Worm (Caenorhabditis elegans) whole organism, early embryonic: ENCODE data around the gene F47E1.2.

Experiments used
- B0310.2 ChIP-seq: sonication (generic microtip); optimal IDR thresholded peaks from 2 replicates; lab custom pipeline; 2016; ENCODE audit warnings: mild to moderate bottlenecking, missing genetic modification characterization, missing compliant biosample characterization
- F13C5.2 ChIP-seq: sonication (generic microtip); optimal IDR thresholded peaks from 2 replicates; lab custom pipeline; 2017; ENCODE audit warnings: mild to moderate bottlenecking, missing genetic modification characterization, inconsistent platforms, missing compliant biosample characterization
- aly-1 ChIP-seq: sonication (generic microtip); optimal IDR thresholded peaks from 2 replicates; lab custom pipeline; 2016; ENCODE audit warnings: missing genetic modification characterization, missing compliant biosample characterization
- ama-1 ChIP-seq: fragments of 150-350 bp; optimal IDR thresholded peaks from 2 replicates; lab custom pipeline; 2014
- ceh-13 ChIP-seq: fragments of 200-800 bp; sonication (Bioruptor generic); optimal IDR thresholded peaks from 2 replicates; lab custom pipeline; 2018; ENCODE audit warnings: mild to moderate bottlenecking, missing genetic modification characterization, missing compliant biosample characterization
- ceh-36 ChIP-seq: sonication (generic microtip); optimal IDR thresholded peaks from 2 replicates; lab custom pipeline; 2016; ENCODE audit warnings: missing genetic modification characterization, inconsistent platforms, missing compliant biosample characterization
- ets-7 ChIP-seq: sonication (generic microtip); optimal IDR thresholded peaks from 2 replicates; lab custom pipeline; 2016; ENCODE audit warnings: missing genotype, missing genetic modification characterization, missing compliant biosample characterization
- flt-1 ChIP-seq: fragments of 200-800 bp; sonication (Bioruptor generic); IDR thresholded peaks from 2 replicates; pipeline ENCODE4 v1.3.6; 2022; ENCODE audit warnings: missing genetic modification characterization, missing compliant biosample characterization
- hmbx-1 ChIP-seq: sonication (generic microtip); optimal IDR thresholded peaks from 2 replicates; lab custom pipeline; 2016; ENCODE audit warnings: mild to moderate bottlenecking, missing genetic modification characterization, missing compliant biosample characterization
- hmg-4 ChIP-seq: fragments of 200-800 bp; sonication (Bioruptor generic); optimal IDR thresholded peaks from 2 replicates; lab custom pipeline; 2018; ENCODE audit warnings: mild to moderate bottlenecking, missing genetic modification characterization, missing compliant biosample characterization
- hnd-1 ChIP-seq: sonication (generic microtip); optimal IDR thresholded peaks from 2 replicates; lab custom pipeline; 2016; ENCODE audit warnings: missing genetic modification characterization, missing compliant biosample characterization
- pes-1 ChIP-seq: fragments of 200-800 bp; sonication (Bioruptor generic); IDR thresholded peaks from 2 replicates; pipeline ENCODE4 v1.3.6; 2022; ENCODE audit warnings: missing genetic modification reagents, missing genetic modification characterization, missing compliant biosample characterization
- scrt-1 ChIP-seq: fragments of 200-800 bp; sonication (Bioruptor generic); IDR thresholded peaks from 2 replicates; pipeline ENCODE4 v1.3.6; 2022; ENCODE audit warnings: missing genetic modification characterization, missing compliant biosample characterization
- sea-1 ChIP-seq: fragments of 200-800 bp; sonication (Bioruptor generic); conservative IDR thresholded peaks from 2 replicates; pipeline ENCODE4 v1.3.6; 2022; ENCODE audit warnings: missing genetic modification characterization, missing compliant biosample characterization
- tbx-11 ChIP-seq: fragments of 200-800 bp; sonication (Bioruptor generic); IDR thresholded peaks from 2 replicates; pipeline ENCODE4 v1.3.6; 2022; ENCODE audit warnings: missing genetic modification characterization, missing compliant biosample characterization
- tbx-37 ChIP-seq: fragments of 200-800 bp; sonication (Bioruptor generic); conservative IDR thresholded peaks from 2 replicates; pipeline ENCODE4 v1.3.6; 2022; ENCODE audit warnings: missing genetic modification reagents, missing genetic modification characterization, missing compliant biosample characterization
- tra-4 ChIP-seq: sonication (generic microtip); optimal IDR thresholded peaks from 2 replicates; lab custom pipeline; 2017; ENCODE audit warnings: missing genetic modification characterization, missing compliant biosample characterization

Gene F47E1.2

ce11 chrX:9088620-9089019 is 31.2 kb downstream of the F47E1.2 start:
- TF ChIP-seq ceh-36 (tag; lab: Kevin White, UChicago): no peak
- no peak for TF ChIP-seq F13C5.2 (tag; lab: Kevin White, UChicago)

- TF ChIP-seq aly-1 (no peak), sea-1 (GFP tag; lab: Robert Waterston, UW) (0 out of 2 replicates have a peak, but pooled peaks have one; percentile 49), hmg-4 (GFP tag; lab: Kevin White, UChicago) (peak; percentile 51), tbx-11 (no peak), hmbx-1 (tag; lab: Kevin White, UChicago) (no peak), tra-4 (tag; lab: Kevin White, UChicago) (no peak), tbx-37 (GFP tag; lab: Robert Waterston, UW) (no peak), ceh-36 (tag; lab: Kevin White, UChicago) (no peak)
Observed at ce11 chrX:9089536-9089935, 32.1 kb downstream of the F47E1.2 start.

ce11 chrX:9090562-9090961 is 33.1 kb downstream of the F47E1.2 start:
- peak; percentile 55 for TF ChIP-seq pes-1 (GFP tag; lab: Robert Waterston, UW)

- TF ChIP-seq hmg-4 (GFP tag; lab: Kevin White, UChicago) (peak; percentile 40), tra-4 (tag; lab: Kevin White, UChicago) (no peak), B0310.2 (tag; lab: Kevin White, UChicago) (no peak), hmbx-1 (tag; lab: Kevin White, UChicago) (no peak), sea-1 (GFP tag; lab: Robert Waterston, UW) (peak; percentile 67; the same call in 1 of the 2 replicates), pes-1 (GFP tag; lab: Robert Waterston, UW) (peak; percentile 85), tbx-37 (GFP tag; lab: Robert Waterston, UW) (peak; percentile 66), ama-1 (lab: Kevin White, UChicago) (no peak), aly-1 (no peak), F13C5.2 (tag; lab: Kevin White, UChicago) (peak; percentile 19), scrt-1 (GFP tag; lab: Robert Waterston, UW) (peak; percentile 64), hnd-1 (tag; lab: Kevin White, UChicago) (peak; percentile 44), flt-1 (GFP tag; lab: Robert Waterston, UW) (peak; percentile 74), tbx-11 (0 out of 2 replicates have a peak, but pooled peaks have one; percentile 7), ceh-13 (GFP tag; lab: Kevin White, UChicago) (no peak), ceh-36 (tag; lab: Kevin White, UChicago) (peak; percentile 40), ets-7 (tag; lab: Kevin White, UChicago) (peak; percentile 9)
Observed at ce11 chrX:9091380-9091779, 33.9 kb downstream of the F47E1.2 start.

ce11 chrX:9091873-9092272 is 34.4 kb downstream of the F47E1.2 start:
- TF ChIP-seq sea-1 (GFP tag; lab: Robert Waterston, UW) (no peak), hnd-1 (tag; lab: Kevin White, UChicago) (no peak), ets-7 (tag; lab: Kevin White, UChicago) (no peak), tra-4 (tag; lab: Kevin White, UChicago) (no peak), tbx-11 (no peak), ama-1 (lab: Kevin White, UChicago) (no peak), B0310.2 (tag; lab: Kevin White, UChicago) (no peak), pes-1 (GFP tag; lab: Robert Waterston, UW) (no peak), ceh-13 (GFP tag; lab: Kevin White, UChicago) (no peak), hmg-4 (GFP tag; lab: Kevin White, UChicago) (no peak), F13C5.2 (tag; lab: Kevin White, UChicago) (no peak), aly-1 (no peak)

ce11 chrX:9096861-9097260 is 39.4 kb downstream of the F47E1.2 start:
- TF ChIP-seq scrt-1 (GFP tag; lab: Robert Waterston, UW) (no peak), B0310.2 (tag; lab: Kevin White, UChicago) (no peak), ceh-36 (tag; lab: Kevin White, UChicago) (no peak), ama-1 (lab: Kevin White, UChicago) (no peak), hmbx-1 (tag; lab: Kevin White, UChicago) (no peak), hmg-4 (GFP tag; lab: Kevin White, UChicago) (no peak)

- TF ChIP-seq hmg-4 (GFP tag; lab: Kevin White, UChicago) (peak; percentile 74), tra-4 (tag; lab: Kevin White, UChicago) (no peak)
Observed at ce11 chrX:9102150-9102549, 44.7 kb downstream of the F47E1.2 start.

- TF ChIP-seq scrt-1 (GFP tag; lab: Robert Waterston, UW) (no peak), aly-1 (no peak), pes-1 (GFP tag; lab: Robert Waterston, UW) (no peak), hmg-4 (GFP tag; lab: Kevin White, UChicago) (no peak), F13C5.2 (tag; lab: Kevin White, UChicago) (no peak), B0310.2 (tag; lab: Kevin White, UChicago) (no peak), tbx-37 (GFP tag; lab: Robert Waterston, UW) (no peak), ets-7 (tag; lab: Kevin White, UChicago) (no peak), tbx-11 (no peak), ceh-13 (GFP tag; lab: Kevin White, UChicago) (no peak), ceh-36 (tag; lab: Kevin White, UChicago) (no peak), ama-1 (lab: Kevin White, UChicago) (no peak), hmbx-1 (tag; lab: Kevin White, UChicago) (no peak), tra-4 (tag; lab: Kevin White, UChicago) (no peak), flt-1 (GFP tag; lab: Robert Waterston, UW) (no peak), hnd-1 (tag; lab: Kevin White, UChicago) (no peak), sea-1 (GFP tag; lab: Robert Waterston, UW) (no peak)
Observed at ce11 chrX:9103048-9103447, 45.6 kb downstream of the F47E1.2 start.
